Worm (Caenorhabditis elegans): ENCODE data around the gene Y4C6B.1.

Y4C6B.1 gene

ce11 chrIV:5382609-5383008, 28.3 kb downstream of the Y4C6B.1 start, which contains the start of gene F41H10.1:
Gene F41H10.1, plus strand, starts transcription at chrIV:5382909.
- TF ChIP-seq ceh-45 (GFP tag; IDR thresholded peaks at IDR 0.05), result no peak
- no peak for TF ChIP-seq sox-2 (GFP tag; IDR thresholded peaks at IDR 0.05)
- no peak for TF ChIP-seq pqm-1 (tag; optimal IDR thresholded peaks at IDR 0.05)
- no peak for TF ChIP-seq ceh-19 (GFP tag; optimal IDR thresholded peaks at IDR 0.05)
- TF ChIP-seq ceh-14 (tag; optimal IDR thresholded peaks at IDR 0.05), result no peak
- TF ChIP-seq ceh-30 (tag; optimal IDR thresholded peaks at IDR 0.05), result no peak
- no peak for TF ChIP-seq Y22D7AL.16 (tag; optimal IDR thresholded peaks at IDR 0.05)
- TF ChIP-seq C38D4.7 (GFP tag; optimal IDR thresholded peaks at IDR 0.05), result no peak
- no peak for TF ChIP-seq odd-2 (tag; optimal IDR thresholded peaks at IDR 0.05)

ce11 chrIV:5385020-5385419, 30.7 kb downstream of the Y4C6B.1 start, which contains the start of gene F41H10.12:
Gene F41H10.12, plus strand, starts transcription at chrIV:5385320.
- TF ChIP-seq ttx-3 (tag; optimal IDR thresholded peaks at IDR 0.05) (no peak), dmd-4 (tag; optimal IDR thresholded peaks at IDR 0.05; ENCODE audit: borderline replicate concordance) (no peak), elt-4 (tag; optimal IDR thresholded peaks at IDR 0.05) (no peak), eyg-1 (tag; optimal IDR thresholded peaks at IDR 0.05) (no peak), fax-1 (tag; optimal IDR thresholded peaks at IDR 0.05) (no peak), ceh-48 (tag; optimal IDR thresholded peaks at IDR 0.05) (no peak), tbx-7 (tag; optimal IDR thresholded peaks at IDR 0.05) (no peak), ceh-30 (tag; optimal IDR thresholded peaks at IDR 0.05) (no peak)

- peak; percentile 7 for TF ChIP-seq pax-1 (tag; optimal IDR thresholded peaks at IDR 0.05)
- TF ChIP-seq sox-2 (GFP tag; IDR thresholded peaks at IDR 0.05), result no peak
- no peak for TF ChIP-seq fkh-6 (tag; optimal IDR thresholded peaks at IDR 0.05)
- TF ChIP-seq npax-4 (tag; optimal IDR thresholded peaks at IDR 0.05), result no peak
These were observed 34.3 kb downstream of the Y4C6B.1 start, which contains the start of gene elo-6 for ce11 chrIV:5388477-5389065. Gene elo-6, minus strand, starts transcription at chrIV:5388559.

ce11 chrIV:5389951-5390350, 35.7 kb downstream of the Y4C6B.1 start:
- TF ChIP-seq hlh-13 (GFP tag; optimal IDR thresholded peaks at IDR 0.05) (no peak), pha-2 (tag; optimal IDR thresholded peaks at IDR 0.05) (no peak), ceh-6 (GFP tag; optimal IDR thresholded peaks at IDR 0.05) (no peak), sox-2 (GFP tag; IDR thresholded peaks at IDR 0.05) (no peak), pha-4 (tag; optimal IDR thresholded peaks at IDR 0.05) (no peak), ceh-48 (tag; optimal IDR thresholded peaks at IDR 0.05) (no peak), hlh-30 (tag; optimal IDR thresholded peaks at IDR 0.05; ENCODE audit: insufficient read depth) (no peak), nfya-1 (tag; optimal IDR thresholded peaks at IDR 0.05) (no peak), ceh-14 (tag; optimal IDR thresholded peaks at IDR 0.05) (no peak), nhr-232 (tag; optimal IDR thresholded peaks at IDR 0.05) (no peak), ceh-45 (GFP tag; IDR thresholded peaks at IDR 0.05) (no peak), unc-3 (GFP tag; conservative IDR thresholded peaks at IDR 0.05) (no peak), unc-3 (tag; optimal IDR thresholded peaks at IDR 0.05) (no peak), lim-6 (tag; optimal IDR thresholded peaks at IDR 0.05) (no peak), unc-86 (tag; optimal IDR thresholded peaks at IDR 0.05) (no peak), K09A11.1 (tag; optimal IDR thresholded peaks at IDR 0.05; ENCODE audit: insufficient read depth) (no peak)

- TF ChIP-seq elt-2 (tag; optimal IDR thresholded peaks at IDR 0.05) (no peak), pha-4 (tag; optimal IDR thresholded peaks at IDR 0.05) (no peak), fkh-6 (tag; optimal IDR thresholded peaks at IDR 0.05) (no peak), ceh-31 (tag; optimal IDR thresholded peaks at IDR 0.05) (no peak), pros-1 (tag; optimal IDR thresholded peaks at IDR 0.05) (no peak), fkh-10 (GFP tag; optimal IDR thresholded peaks at IDR 0.05) (no peak), gmeb-2 (tag; optimal IDR thresholded peaks at IDR 0.05) (no peak)
These were observed 37.3 kb downstream of the Y4C6B.1 start, which contains the start of the genes htp-1 and ZK616.5 for ce11 chrIV:5391507-5392057. Gene htp-1, minus strand, starts transcription at chrIV:5391557. Gene ZK616.5, plus strand, starts transcription at chrIV:5391929.

All from whole organism, late embryonic.